Fruit fly (Drosophila melanogaster): ENCODE measurements around the gene slmb.

DNA sequence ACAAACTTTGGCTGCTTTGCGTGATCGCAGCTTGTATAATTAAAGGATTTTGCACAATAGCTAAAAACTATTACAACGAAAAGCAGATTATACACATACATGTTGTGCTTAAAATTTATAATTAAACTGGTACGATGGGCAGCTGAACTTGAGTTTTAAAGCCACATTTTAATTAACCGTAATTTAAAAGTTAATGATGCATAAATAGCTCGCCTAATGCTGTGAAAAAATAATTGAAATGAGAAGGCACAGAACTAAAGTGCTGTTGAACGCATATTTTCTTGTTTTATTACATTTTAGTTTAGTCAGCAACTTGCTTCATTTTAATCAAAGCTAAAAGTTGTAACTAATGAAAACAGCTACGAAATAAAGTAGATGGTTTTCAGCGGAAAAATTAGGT, 2.3 kb upstream of the slmb start, which contains the start of gene Obp93a:
- TF ChIP-seq pan (optimal IDR thresholded peaks at IDR 0.05) = no peak
- TF ChIP-seq Hr78 (GFP tag; optimal IDR thresholded peaks at IDR 0.05) = no peak
- no peak for TF ChIP-seq ey (GFP tag; optimal IDR thresholded peaks at IDR 0.05)
- no peak for TF ChIP-seq Vsx2 (GFP tag; optimal IDR thresholded peaks at IDR 0.05; ENCODE audit: partially characterized antibody)
- TF ChIP-seq foxo (GFP tag; optimal IDR thresholded peaks at IDR 0.05) = no peak
- TF ChIP-seq psq (GFP tag; optimal IDR thresholded peaks at IDR 0.05) = no peak
- no peak for TF ChIP-seq Abd-B (GFP tag; optimal IDR thresholded peaks at IDR 0.05)
- TF ChIP-seq woc (GFP tag; optimal IDR thresholded peaks at IDR 0.05) = no peak
- TF ChIP-seq Dfd (GFP tag; optimal IDR thresholded peaks at IDR 0.05) = no peak
- no peak for TF ChIP-seq br (GFP tag; optimal IDR thresholded peaks at IDR 0.05)
- TF ChIP-seq HLH106 (tag; optimal IDR thresholded peaks at IDR 0.05) = no peak
- no peak for TF ChIP-seq jim (GFP tag; optimal IDR thresholded peaks at IDR 0.05)
- TF ChIP-seq N (GFP tag; optimal IDR thresholded peaks at IDR 0.05) = no peak
